Worm (Caenorhabditis elegans) whole organism, L4 larva: ENCODE measurements around the gene B0280.2.

Experiments
- ama-1 ChIP-seq: fragments of 150-350 bp; optimal IDR thresholded peaks from 2 replicates; lab custom pipeline; 2014; ENCODE audit warnings: inconsistent platforms, mixed read lengths
- fkh-10 ChIP-seq: fragments of 150-350 bp; optimal IDR thresholded peaks from 2 replicates; lab custom pipeline; 2014; ENCODE audit warnings: missing biosample characterization, missing genetic modification reagents, missing genetic modification characterization
- nhr-11 ChIP-seq: fragments of 150-350 bp; optimal IDR thresholded peaks from 2 replicates; lab custom pipeline; 2014; ENCODE audit warnings: missing biosample characterization, missing genetic modification characterization
- nhr-76 ChIP-seq: fragments of 150-350 bp; optimal IDR thresholded peaks from 2 replicates; lab custom pipeline; 2014; ENCODE audit warnings: missing biosample characterization, missing genetic modification characterization
- pha-4 ChIP-seq, 2 experiments: fragments of 150-350 bp in 1 of 2; fragments of 200-800 bp in 1 of 2; sonication (Bioruptor generic) in 1 of 2; IDR thresholded peaks in 1 of 2; optimal IDR thresholded peaks in 1 of 2; 2 replicates each; pipeline versions ENCODE4 v1.3.6 to Lab custom; 2014 to 2022; ENCODE audit warnings: missing genetic modification characterization in 2 of 2, missing genetic modification reagents in 2 of 2, missing biosample characterization in 1 of 2, missing compliant biosample characterization in 1 of 2
- saeg-2 ChIP-seq: fragments of 200-800 bp; sonication (Bioruptor generic); IDR thresholded peaks from 2 replicates; pipeline ENCODE4 v1.3.6; 2022; ENCODE audit warnings: missing genetic modification reagents, missing genetic modification characterization, missing compliant biosample characterization
- sdz-12 ChIP-seq: fragments of 200-800 bp; sonication (Bioruptor generic); optimal IDR thresholded peaks from 2 replicates; lab custom pipeline; 2018; ENCODE audit warnings: mild to moderate bottlenecking, missing genetic modification characterization, missing compliant biosample characterization
- skn-1 ChIP-seq: fragments of 150-350 bp; optimal IDR thresholded peaks from 2 replicates; lab custom pipeline; 2014; ENCODE audit warnings: missing biosample characterization, missing genetic modification characterization

DNA sequence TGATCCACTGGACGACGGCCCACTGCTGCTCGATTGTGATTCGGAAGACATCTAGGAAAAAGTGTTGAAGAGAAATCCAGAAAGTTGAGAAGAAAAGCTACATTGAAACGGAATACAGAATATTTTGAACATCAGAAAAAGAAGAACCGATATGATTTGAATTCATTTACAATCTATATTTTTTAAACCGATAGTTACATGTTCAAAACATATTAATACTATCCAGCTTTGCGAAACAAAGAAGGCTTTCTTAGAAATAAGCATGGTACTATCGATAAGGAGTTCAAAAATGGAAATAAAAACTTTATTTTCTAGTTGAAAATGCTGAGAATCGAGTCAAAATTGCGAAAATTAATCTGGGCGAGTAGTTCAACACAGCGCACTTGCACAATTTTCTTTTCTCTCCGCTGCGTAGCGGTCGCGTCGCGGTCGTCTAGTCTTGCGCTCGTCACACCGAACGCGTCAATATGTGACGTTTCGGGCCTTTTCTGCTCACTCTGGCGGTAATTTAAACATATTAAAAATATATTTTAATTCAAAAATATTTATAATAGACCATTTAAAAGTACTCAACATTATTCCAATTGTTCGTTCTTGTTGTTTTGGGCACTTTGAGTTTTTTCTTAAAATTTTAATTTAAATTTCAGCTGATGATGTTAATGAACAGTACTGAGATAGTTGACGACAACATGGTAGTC is 37.8 kb downstream of the B0280.2 start, which contains the start of the genes syf-2 and K04G7.1:
- peak; percentile 88 for TF ChIP-seq fkh-10
- peak; percentile 74; the same call in 1 of the 2 replicates for TF ChIP-seq saeg-2 (GFP tag; lab: Robert Waterston, UW)
- no peak for TF ChIP-seq skn-1
- no peak for TF ChIP-seq nhr-76 (tag; lab: Kevin White, UChicago)
- TF ChIP-seq pha-4 (GFP tag; IDR thresholded peaks at IDR 0.05; lab: Robert Waterston, UW) = peak; percentile 86
- no peak for TF ChIP-seq pha-4 (tag; optimal IDR thresholded peaks at IDR 0.05; lab: Kevin White, UChicago)
- TF ChIP-seq ama-1 (lab: Kevin White, UChicago) = no peak
- TF ChIP-seq sdz-12 (GFP tag; lab: Kevin White, UChicago) = no peak
- TF ChIP-seq nhr-11 (tag; lab: Kevin White, UChicago) = peak; percentile 85
